Worm (Caenorhabditis elegans) whole organism, late embryonic: ENCODE results near the gene tpan-1.

Experiments used
- ahr-1 ChIP-seq: sonication (generic microtip); optimal IDR thresholded peaks from 2 replicates; lab custom pipeline; 2016; ENCODE audit warnings: missing genetic modification characterization, missing compliant biosample characterization
- ceh-6 ChIP-seq: fragments of 200-800 bp; sonication (Bioruptor generic); optimal IDR thresholded peaks from 2 replicates; lab custom pipeline; 2018; ENCODE audit warnings: mild to moderate bottlenecking, missing genetic modification characterization, missing compliant biosample characterization
- ceh-9 ChIP-seq: sonication (generic microtip); optimal IDR thresholded peaks from 2 replicates; lab custom pipeline; 2016; ENCODE audit warnings: mild to moderate bottlenecking, missing genetic modification characterization, inconsistent platforms, missing compliant biosample characterization
- elt-4 ChIP-seq: sonication (generic microtip); optimal IDR thresholded peaks from 2 replicates; lab custom pipeline; 2016; ENCODE audit warnings: missing genetic modification characterization, missing compliant biosample characterization
- pha-4 ChIP-seq: fragments of 150-350 bp; optimal IDR thresholded peaks from 2 replicates; lab custom pipeline; 2018; ENCODE audit warnings: missing biosample characterization, missing genetic modification reagents, missing genetic modification characterization

DNA sequence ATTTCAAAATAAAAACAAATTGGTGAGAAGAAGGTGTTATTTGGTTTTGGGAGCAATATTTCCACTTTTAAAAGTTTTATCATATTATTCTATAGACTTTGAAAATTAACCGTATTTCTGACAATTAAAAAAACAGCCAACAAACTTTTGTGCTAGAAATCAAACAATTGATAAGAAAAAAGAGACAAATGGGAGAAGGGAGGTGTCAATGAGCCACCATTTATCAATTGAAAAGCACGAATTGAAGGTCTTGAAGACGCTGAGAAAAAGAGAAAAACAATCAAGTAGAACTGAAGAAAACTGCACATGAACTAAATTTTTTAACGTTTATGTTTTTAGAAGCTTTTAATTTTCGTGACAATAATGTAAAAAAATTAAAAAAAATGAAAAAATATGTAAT, 18.5 kb upstream of the tpan-1 start:
- no peak for TF ChIP-seq pha-4 (tag; lab: Kevin White, UChicago)
- TF ChIP-seq ceh-9 (tag; lab: Kevin White, UChicago) = no peak
- no peak for TF ChIP-seq ahr-1
- no peak for TF ChIP-seq ceh-6 (GFP tag; lab: Kevin White, UChicago)
- TF ChIP-seq elt-4 (tag; lab: Kevin White, UChicago) = no peak
